ENCODE assay signal across 4 worm cellular contexts in the genomic region with DNA sequence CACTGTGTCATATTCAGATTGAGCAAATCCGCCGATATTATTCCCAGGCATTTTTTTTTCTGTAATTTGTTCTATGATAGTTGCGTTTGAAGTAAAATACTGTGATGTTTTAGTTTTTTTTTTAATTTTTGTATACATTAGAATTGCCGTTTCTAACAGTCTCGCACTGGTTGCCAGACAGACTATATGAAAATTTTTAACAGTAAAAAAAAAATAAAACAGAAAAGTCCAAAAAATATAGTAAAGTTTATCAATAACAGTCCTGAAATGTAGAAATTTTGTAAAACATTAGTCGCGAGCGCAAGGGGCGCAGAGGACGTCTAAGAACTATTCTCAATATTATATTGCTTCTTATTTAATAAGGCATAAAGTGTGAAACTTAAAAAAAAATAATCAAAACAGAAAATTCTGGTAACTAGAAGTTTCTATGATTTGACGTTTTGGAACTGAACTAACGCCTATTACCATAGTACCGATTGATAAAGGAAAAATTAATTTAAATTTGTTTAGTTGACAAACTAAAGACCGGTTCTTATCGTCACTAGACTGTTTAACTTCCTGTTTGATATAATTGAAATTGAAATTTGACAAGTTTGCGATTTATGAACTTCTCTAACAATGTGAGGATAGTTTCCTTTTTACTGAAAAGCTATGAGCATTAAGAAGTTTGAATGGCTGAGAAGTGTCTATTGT.
TF ChIP-seq lines count a peak whose summit lies in the region.

lact-1 (minus strand) TSS at position 51 of the 693 bp plus-strand sequence.

TF ChIP-seq in whole organism, L2 larva, 48 proteins besides CTCF, POLR2A, EP300 and RAD21:
- TF ChIP-seq unc-55 (GFP tag; optimal IDR thresholded peaks at IDR 0.05; lab: Kevin White, UChicago) (no peak), fos-1 (tag; optimal IDR thresholded peaks at IDR 0.05; lab: Kevin White, UChicago) (peak; percentile 0), aly-2 (tag; optimal IDR thresholded peaks at IDR 0.05; lab: Kevin White, UChicago) (no peak)

TF ChIP-seq in whole organism, L3 larva, 47 proteins besides CTCF, POLR2A, EP300 and RAD21:
- TF ChIP-seq nhr-77 (tag; optimal IDR thresholded peaks at IDR 0.05; lab: Kevin White, UChicago) (no peak), pqm-1 (tag; optimal IDR thresholded peaks at IDR 0.05; lab: Kevin White, UChicago) (peak; percentile 54), pha-4 (tag; optimal IDR thresholded peaks at IDR 0.05; lab: Kevin White, UChicago) (peak; percentile 6), ama-1 (optimal IDR thresholded peaks at IDR 0.05; lab: Kevin White, UChicago) (no peak), jun-1 (tag; optimal IDR thresholded peaks at IDR 0.05; lab: Kevin White, UChicago) (no peak), elt-2 (tag; optimal IDR thresholded peaks at IDR 0.05; lab: Kevin White, UChicago) (peak; percentile 44), skn-1 (tag; optimal IDR thresholded peaks at IDR 0.05; lab: Kevin White, UChicago) (no peak)

TF ChIP-seq in whole organism, L4 larva, 104 proteins besides CTCF, POLR2A, EP300 and RAD21:
- TF ChIP-seq dpl-1 (GFP tag; optimal IDR thresholded peaks at IDR 0.05; lab: Kevin White, UChicago) (no peak), daf-16 (GFP tag; optimal IDR thresholded peaks at IDR 0.05; lab: Kevin White, UChicago) (no peak), daf-16 (tag; optimal IDR thresholded peaks at IDR 0.05; lab: Kevin White, UChicago) (peak; percentile 61), pqm-1 (tag; optimal IDR thresholded peaks at IDR 0.05; lab: Kevin White, UChicago) (peak; percentile 38), saeg-2 (GFP tag; IDR thresholded peaks at IDR 0.05; lab: Robert Waterston, UW) (no peak), T20F7.1 (GFP tag; optimal IDR thresholded peaks at IDR 0.05; lab: Kevin White, UChicago) (peak; percentile 32), lin-1 (GFP tag; IDR thresholded peaks at IDR 0.05; lab: Robert Waterston, UW) (no peak), egl-27 (tag; optimal IDR thresholded peaks at IDR 0.05; lab: Kevin White, UChicago) (no peak), dve-1 (tag; optimal IDR thresholded peaks at IDR 0.05; lab: Kevin White, UChicago; ENCODE audit: insufficient read depth) (peak; percentile 27), aha-1 (tag; lab: Kevin White, UChicago) (peak; percentile 55)

TF ChIP-seq in whole organism, young adult, 124 proteins besides CTCF, POLR2A, EP300 and RAD21:
- TF ChIP-seq Y53G8AR.9 (GFP tag; conservative IDR thresholded peaks at IDR 0.05; lab: Robert Waterston, UW) (no peak), nhr-80 (tag; optimal IDR thresholded peaks at IDR 0.05; lab: Kevin White, UChicago) (peak; percentile 1)
TF ChIP-seq in whole organism, young adult: peak in this region for 1.
